Fruit fly (Drosophila melanogaster) whole organism, embryonic: Measurements from ENCODE around the gene CG13385.
A peak's percentile ranks its signal among the peaks of the same experiment; 100 is the strongest.

Experiments
- Abd-B ChIP-seq: fragments of 200-800 bp; sonication (Bioruptor generic); optimal IDR thresholded peaks from 2 replicates; lab custom pipeline; 2018; ENCODE audit warnings: missing biosample characterization, mild to moderate bottlenecking, missing genetic modification characterization, moderate library complexity
- CG10274 ChIP-seq: fragments of 200-800 bp; sonication (Bioruptor generic); optimal IDR thresholded peaks from 3 replicates; lab custom pipeline; 2017; ENCODE audit warnings: missing biosample characterization, mild to moderate bottlenecking, missing genetic modification characterization
- CG10366 ChIP-seq: fragments of 200-800 bp; sonication (Bioruptor generic); IDR thresholded peaks from 2 replicates; pipeline ENCODE4 v1.3.6; 2022; ENCODE audit warnings: missing biosample characterization, missing genetic modification characterization
- CG11398 ChIP-seq: fragments of 200-800 bp; sonication (Bioruptor generic); optimal IDR thresholded peaks from 2 replicates; lab custom pipeline; 2016; ENCODE audit warnings: missing biosample characterization, missing genetic modification characterization
- CG12071 ChIP-seq: fragments of 200-800 bp; sonication (Bioruptor generic); optimal IDR thresholded peaks from 3 replicates; lab custom pipeline; 2018; ENCODE audit warnings: missing biosample characterization, mild to moderate bottlenecking, missing genetic modification characterization
- CG1233 ChIP-seq: fragments of 200-800 bp; sonication (Bioruptor generic); optimal IDR thresholded peaks from 4 replicates; lab custom pipeline; 2018; ENCODE audit warnings: missing biosample characterization, mild to moderate bottlenecking, missing genetic modification characterization
- CG13123 ChIP-seq: fragments of 200-800 bp; sonication (Bioruptor generic); optimal IDR thresholded peaks from 2 replicates; lab custom pipeline; 2016; ENCODE audit warnings: missing biosample characterization, missing genetic modification characterization
- CG17359 ChIP-seq: fragments of 200-800 bp; sonication (Bioruptor generic); optimal IDR thresholded peaks from 3 replicates; lab custom pipeline; 2018; ENCODE audit warnings: missing biosample characterization, mild to moderate bottlenecking, missing genetic modification characterization, moderate library complexity
- CG17612 ChIP-seq: fragments of 200-800 bp; sonication (Bioruptor generic); IDR thresholded peaks from 2 replicates; pipeline ENCODE4 v1.3.6; 2022; ENCODE audit warnings: missing biosample characterization, missing genetic modification characterization
- CG17802 ChIP-seq: fragments of 200-800 bp; sonication (Bioruptor generic); optimal IDR thresholded peaks from 2 replicates; lab custom pipeline; 2018; ENCODE audit warnings: missing biosample characterization, mild to moderate bottlenecking, missing genetic modification characterization, moderate library complexity
- CG2116 ChIP-seq: fragments of 200-800 bp; sonication (Bioruptor generic); optimal IDR thresholded peaks from 3 replicates; lab custom pipeline; 2018; ENCODE audit warnings: missing biosample characterization, mild to moderate bottlenecking, missing genetic modification characterization
- CG2875 ChIP-seq: fragments of 200-800 bp; sonication (Bioruptor generic); optimal IDR thresholded peaks from 2 replicates; lab custom pipeline; 2017; ENCODE audit warnings: missing biosample characterization, mild to moderate bottlenecking, missing genetic modification characterization, missing genetic modification reagents
- CG31365 ChIP-seq: fragments of 200-800 bp; sonication (Bioruptor generic); optimal IDR thresholded peaks from 2 replicates; lab custom pipeline; 2018; ENCODE audit warnings: missing biosample characterization, mild to moderate bottlenecking, missing genetic modification characterization
- CG32532 ChIP-seq: fragments of 200-800 bp; sonication (Bioruptor generic); IDR thresholded peaks from 2 replicates; pipeline ENCODE4 v1.3.6; 2022; ENCODE audit warnings: missing biosample characterization, missing genetic modification characterization
- CG4424 ChIP-seq: fragments of 200-800 bp; sonication (Bioruptor generic); optimal IDR thresholded peaks from 3 replicates; lab custom pipeline; 2016; ENCODE audit warnings: missing biosample characterization, missing genetic modification characterization
- CG4820 ChIP-seq: fragments of 200-800 bp; sonication (Bioruptor generic); optimal IDR thresholded peaks from 3 replicates; lab custom pipeline; 2016; ENCODE audit warnings: missing biosample characterization, missing genetic modification characterization
- CG5245 ChIP-seq: fragments of 200-800 bp; sonication (Bioruptor generic); optimal IDR thresholded peaks from 3 replicates; lab custom pipeline; 2016; ENCODE audit warnings: missing biosample characterization, missing genetic modification characterization
- CG6765 ChIP-seq: fragments of 200-800 bp; sonication (Bioruptor generic); optimal IDR thresholded peaks from 3 replicates; lab custom pipeline; 2017; ENCODE audit warnings: missing biosample characterization, mild to moderate bottlenecking, missing genetic modification characterization
- CG7839 ChIP-seq: fragments of 200-800 bp; sonication (Bioruptor generic); optimal IDR thresholded peaks from 3 replicates; lab custom pipeline; 2018; ENCODE audit warnings: missing biosample characterization, mild to moderate bottlenecking, missing genetic modification characterization, moderate library complexity
- Chrac-16 ChIP-seq: fragments of 200-800 bp; sonication (Bioruptor generic); optimal IDR thresholded peaks from 3 replicates; lab custom pipeline; 2016; ENCODE audit warnings: missing biosample characterization, missing genetic modification characterization
- CkIIα-i1 ChIP-seq: fragments of 200-800 bp; sonication (Bioruptor generic); IDR thresholded peaks from 2 replicates; pipeline ENCODE4 v1.3.6; 2022; ENCODE audit warnings: missing biosample characterization, missing genetic modification characterization
- E2f1 ChIP-seq: fragments of 200-800 bp; sonication (Bioruptor generic); IDR thresholded peaks from 2 replicates; pipeline ENCODE4 v1.3.6; 2022; ENCODE audit warnings: missing biosample characterization, missing genetic modification characterization
- ERR ChIP-seq: fragments of 200-800 bp; sonication (Bioruptor generic); optimal IDR thresholded peaks from 2 replicates; lab custom pipeline; 2016; ENCODE audit warnings: missing biosample characterization, missing genetic modification characterization
- H2.0 ChIP-seq: fragments of 200-800 bp; sonication (Bioruptor generic); IDR thresholded peaks from 2 replicates; pipeline ENCODE4 v1.3.6; 2022; ENCODE audit warnings: missing biosample characterization, missing genetic modification characterization
- HLH3B ChIP-seq: fragments of 200-800 bp; sonication (Bioruptor generic); IDR thresholded peaks from 2 replicates; pipeline ENCODE4 v1.3.6; 2022; ENCODE audit warnings: missing biosample characterization, missing genetic modification characterization
- HLH4C ChIP-seq: fragments of 200-800 bp; sonication (Bioruptor generic); IDR thresholded peaks from 3 replicates; pipeline ENCODE4 v1.3.6; 2022; ENCODE audit warnings: missing biosample characterization, missing genetic modification characterization; ENCODE audit not compliant: partially characterized antibody
- Hmr ChIP-seq: fragments of 200-800 bp; sonication (Bioruptor generic); optimal IDR thresholded peaks from 3 replicates; lab custom pipeline; 2017; ENCODE audit warnings: mild to moderate bottlenecking, missing biosample characterization, missing genetic modification reagents, missing genetic modification characterization
- Poxn ChIP-seq: fragments of 200-800 bp; sonication (Bioruptor generic); IDR thresholded peaks from 2 replicates; pipeline ENCODE4 v1.3.6; 2022; ENCODE audit warnings: missing biosample characterization, missing genetic modification characterization
- Sox102F ChIP-seq: fragments of 200-800 bp; sonication (Bioruptor generic); optimal IDR thresholded peaks from 2 replicates; lab custom pipeline; 2018; ENCODE audit warnings: missing biosample characterization, mild to moderate bottlenecking, missing genetic modification characterization, moderate library complexity
- Vsx1 ChIP-seq: fragments of 200-800 bp; sonication (Bioruptor generic); optimal IDR thresholded peaks from 2 replicates; lab custom pipeline; 2017; ENCODE audit warnings: missing biosample characterization, mild to moderate bottlenecking, missing genetic modification characterization, missing genetic modification reagents
- al ChIP-seq: fragments of 200-800 bp; sonication (Bioruptor generic); IDR thresholded peaks from 2 replicates; pipeline ENCODE4 v1.3.6; 2022; ENCODE audit warnings: missing biosample characterization, missing genetic modification characterization
- bsh ChIP-seq, 2 experiments: fragments of 200-800 bp; sonication (Bioruptor generic); optimal IDR thresholded peaks; 2 replicates each; lab custom pipeline; 2017 to 2018; ENCODE audit warnings: mild to moderate bottlenecking in 2 of 2, missing biosample characterization in 2 of 2, missing genetic modification characterization in 2 of 2, moderate library complexity in 1 of 2
- corto ChIP-seq: fragments of 200-800 bp; sonication (Bioruptor generic); optimal IDR thresholded peaks from 2 replicates; lab custom pipeline; 2016; ENCODE audit warnings: missing biosample characterization, mild to moderate bottlenecking, missing genetic modification characterization, moderate library complexity
- grn ChIP-seq: fragments of 200-800 bp; sonication (Bioruptor generic); optimal IDR thresholded peaks from 3 replicates; lab custom pipeline; 2017; ENCODE audit warnings: missing biosample characterization, missing genetic modification characterization
- gro ChIP-seq: fragments of 200-800 bp; sonication (Bioruptor generic); optimal IDR thresholded peaks from 2 replicates; lab custom pipeline; 2016; ENCODE audit warnings: missing biosample characterization, missing genetic modification characterization
- jumu ChIP-seq: fragments of 200-800 bp; sonication (Bioruptor generic); optimal IDR thresholded peaks from 3 replicates; lab custom pipeline; 2016; ENCODE audit warnings: missing biosample characterization, missing genetic modification characterization
- knrl ChIP-seq: fragments of 200-800 bp; sonication (Bioruptor generic); IDR thresholded peaks from 3 replicates; pipeline ENCODE4 v1.3.6; 2022; ENCODE audit warnings: missing biosample characterization, missing genetic modification characterization; ENCODE audit not compliant: partially characterized antibody
- lola ChIP-seq, 3 experiments: fragments of >200 bp in 2 of 3; fragments of 200-800 bp in 1 of 3; sonication (Bioruptor generic) in 1 of 3; optimal IDR thresholded peaks; 2 replicates each; lab custom pipeline; 2017 to 2019; ENCODE audit warnings: missing biosample characterization in 3 of 3, missing genetic modification characterization in 3 of 3, mild to moderate bottlenecking in 1 of 3, moderate library complexity in 1 of 3
- mam ChIP-seq: fragments of 200-800 bp; sonication (Bioruptor generic); optimal IDR thresholded peaks from 3 replicates; lab custom pipeline; 2016; ENCODE audit warnings: missing biosample characterization, missing genetic modification characterization
- onecut ChIP-seq: fragments of 200-800 bp; sonication (Bioruptor generic); IDR thresholded peaks from 2 replicates; pipeline ENCODE4 v1.3.6; 2022; ENCODE audit warnings: missing biosample characterization, missing genetic modification characterization
- pan ChIP-seq, 4 experiments: fragments of >200 bp in 3 of 4; fragments of 200-800 bp in 1 of 4; sonication (Bioruptor generic) in 1 of 4; optimal IDR thresholded peaks in 3 of 4; IDR thresholded peaks in 1 of 4; 2 replicates each; pipeline versions ENCODE4 v1.3.6 to Lab custom; 2017 to 2022; ENCODE audit warnings: missing biosample characterization in 2 of 4, missing genetic modification characterization in 2 of 4, mixed read lengths in 1 of 4
- pnt ChIP-seq: fragments of 200-800 bp; sonication (Bioruptor generic); optimal IDR thresholded peaks from 3 replicates; lab custom pipeline; 2016; ENCODE audit warnings: missing biosample characterization, missing genetic modification characterization
- row ChIP-seq: fragments of 200-800 bp; sonication (Bioruptor generic); IDR thresholded peaks from 3 replicates; pipeline ENCODE4 v1.3.6; 2022; ENCODE audit warnings: missing biosample characterization, missing genetic modification characterization
- seq ChIP-seq: fragments of 200-800 bp; sonication (Bioruptor generic); IDR thresholded peaks from 2 replicates; pipeline ENCODE4 v1.3.6; 2022; ENCODE audit warnings: missing biosample characterization, missing genetic modification characterization
- sisA ChIP-seq: fragments of 200-800 bp; sonication (Bioruptor generic); IDR thresholded peaks from 2 replicates; pipeline ENCODE4 v1.3.6; 2022; ENCODE audit warnings: missing biosample characterization, missing genetic modification characterization
- sug ChIP-seq: fragments of 200-800 bp; optimal IDR thresholded peaks from 2 replicates; lab custom pipeline; 2019; ENCODE audit warnings: missing biosample characterization, mild to moderate bottlenecking, missing genetic modification characterization, moderate library complexity
- unpg ChIP-seq: fragments of 200-800 bp; sonication (Bioruptor generic); optimal IDR thresholded peaks from 3 replicates; lab custom pipeline; 2018; ENCODE audit warnings: missing biosample characterization, mild to moderate bottlenecking, missing genetic modification characterization, moderate library complexity

The CG13385 gene

DNA sequence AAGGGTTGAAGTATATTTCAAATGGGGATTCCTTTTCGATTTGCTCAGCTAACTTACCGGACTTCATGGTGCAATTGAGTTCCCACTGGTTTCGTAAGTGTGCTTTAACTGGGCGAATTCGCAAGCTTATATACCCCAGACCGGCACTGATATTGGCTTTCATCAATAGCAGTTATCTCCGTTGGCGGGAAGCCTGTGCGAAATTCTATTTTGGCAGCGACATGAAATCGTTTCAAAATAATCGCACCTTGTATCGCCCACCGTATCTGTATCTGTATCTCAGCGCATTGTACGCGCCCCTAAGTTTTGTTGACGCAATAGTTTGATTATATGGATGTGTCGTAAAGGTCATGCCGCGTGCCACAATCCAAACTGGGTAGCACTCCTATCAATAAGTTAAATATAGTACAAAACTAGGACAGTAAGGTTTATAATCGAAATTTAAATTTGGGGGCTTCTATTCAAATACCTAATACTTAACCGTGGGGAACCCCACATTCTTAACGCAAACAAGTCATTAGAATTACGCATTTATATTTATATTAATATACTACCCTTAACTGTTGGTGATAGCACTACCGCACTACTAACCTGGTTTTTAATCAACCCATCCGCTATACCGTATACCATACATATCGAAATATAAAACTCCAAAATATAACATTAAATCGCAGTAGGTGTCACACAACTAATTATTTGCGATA lies at the start of gene CG13385, which contains the start of gene Peritrophin-15a:
CG13385 (plus strand) TSS at position 654 of the 704 bp plus-strand sequence.
Peritrophin-15a (minus strand) TSS at position 101 of the 704 bp plus-strand sequence.
- TF ChIP-seq CG2116 (GFP tag; lab: Kevin White, UChicago) (no peak), CG4424 (GFP tag; lab: Kevin White, UChicago) (no peak), corto (GFP tag; lab: Kevin White, UChicago) (no peak), HLH3B (GFP tag; lab: Robert Waterston, UW) (no peak), onecut (no peak), CG4820 (GFP tag; lab: Kevin White, UChicago) (no peak), CG17802 (no peak), mam (GFP tag; lab: Kevin White, UChicago) (no peak)

DNA sequence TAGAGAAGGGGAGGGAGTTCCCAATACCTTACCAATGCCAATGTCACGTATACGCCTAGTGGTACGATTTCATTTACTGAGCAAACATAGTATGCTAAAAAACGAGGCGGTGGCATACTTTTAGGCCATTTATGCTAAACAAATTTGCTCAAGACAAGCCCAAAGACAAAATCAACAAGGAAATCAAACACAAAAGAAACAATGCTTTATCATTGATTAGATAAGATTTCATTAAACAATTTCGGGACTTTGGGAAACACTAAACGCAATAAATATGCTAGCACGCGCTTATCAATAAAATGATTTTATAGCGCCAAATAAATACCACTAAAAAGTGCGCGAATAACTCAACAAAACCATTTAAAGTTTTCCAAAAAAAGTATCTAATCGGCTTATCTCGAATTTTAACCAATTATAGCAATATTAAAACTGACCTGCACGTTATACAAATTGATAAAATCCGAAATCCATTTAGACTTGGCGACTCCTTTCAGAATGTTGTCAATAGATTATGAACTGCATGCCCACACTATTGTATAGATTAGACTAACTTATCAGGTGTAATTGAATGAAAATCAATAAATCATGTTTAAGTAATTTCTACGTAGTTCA lies 45.8 kb upstream of the CG13385 start:
- no peak for TF ChIP-seq pnt (GFP tag; lab: Kevin White, UChicago)
- no peak for TF ChIP-seq lola (GFP tag; optimal IDR thresholded peaks at IDR 0.05; lab: Kevin White, UChicago)
- no peak for TF ChIP-seq knrl (GFP tag; lab: Robert Waterston, UW)
- no peak for TF ChIP-seq CG2875 (GFP tag; lab: Kevin White, UChicago)
- peak; percentile 42 for TF ChIP-seq Sox102F
- TF ChIP-seq sisA (GFP tag; lab: Robert Waterston, UW), result no peak
- no peak for TF ChIP-seq al (GFP tag; lab: Robert Waterston, UW)
- no peak for TF ChIP-seq HLH4C (GFP tag; lab: Robert Waterston, UW)
- TF ChIP-seq CG17359 (tag; lab: Kevin White, UChicago), result peak; percentile 59
- no peak for TF ChIP-seq seq (GFP tag; lab: Robert Waterston, UW)
- TF ChIP-seq bsh (GFP tag; optimal IDR thresholded peaks at IDR 0.05; lab: Kevin White, UChicago), result no peak
- TF ChIP-seq jumu, result no peak
- TF ChIP-seq H2.0 (GFP tag; lab: Robert Waterston, UW), result 0 out of 2 replicates have a peak, but pooled peaks have one; percentile 8
- peak; percentile 74 for TF ChIP-seq Hmr (GFP tag; lab: Kevin White, UChicago)
- TF ChIP-seq CG13123 (GFP tag; lab: Kevin White, UChicago), result no peak
- TF ChIP-seq CG5245, result no peak
- peak; percentile 46 for TF ChIP-seq sug (tag; lab: Kevin White, UChicago)
- no peak for TF ChIP-seq CG10366 (GFP tag; lab: Robert Waterston, UW)
- no peak for TF ChIP-seq CG11398 (GFP tag; lab: Kevin White, UChicago)
- TF ChIP-seq CG31365 (tag; lab: Kevin White, UChicago), result peak; percentile 22
- TF ChIP-seq Vsx1 (GFP tag; lab: Kevin White, UChicago), result peak; percentile 51
- no peak for TF ChIP-seq pan (optimal IDR thresholded peaks at IDR 0.05; lab: Kevin White, UChicago)
- peak in 1 of 2 experiments; percentile 35 for TF ChIP-seq pan (GFP tag; optimal IDR thresholded peaks at IDR 0.05 in 1 of 2, IDR thresholded peaks at IDR 0.05 in 1 of 2)
- TF ChIP-seq CG6765 (GFP tag; lab: Kevin White, UChicago), result peak; percentile 26
- no peak for TF ChIP-seq ERR (GFP tag; lab: Kevin White, UChicago)
- no peak for TF ChIP-seq CG17612
- peak; percentile 27 for TF ChIP-seq CG7839 (tag; lab: Kevin White, UChicago)
- TF ChIP-seq unpg (GFP tag; lab: Kevin White, UChicago), result peak; percentile 46
- no peak for TF ChIP-seq CkIIα-i1 (GFP tag; lab: Robert Waterston, UW)
- peak; percentile 74 for TF ChIP-seq grn (GFP tag; lab: Kevin White, UChicago)
- no peak for TF ChIP-seq CG32532
- TF ChIP-seq Poxn (GFP tag; lab: Robert Waterston, UW), result no peak
- peak; percentile 44 for TF ChIP-seq CG1233
- TF ChIP-seq CG12071, result peak; percentile 70
- no peak for TF ChIP-seq row (GFP tag; lab: Robert Waterston, UW)
- peak; percentile 62 for TF ChIP-seq gro (GFP tag; lab: Kevin White, UChicago)
- TF ChIP-seq CG10274, result no peak
- no peak for TF ChIP-seq Chrac-16
- no peak for TF ChIP-seq Abd-B (GFP tag; lab: Kevin White, UChicago)
- no peak for TF ChIP-seq E2f1 (GFP tag; lab: Robert Waterston, UW)
